Worm (Caenorhabditis elegans): Measurements from ENCODE around the gene unc-69.
A peak's percentile ranks its signal among the peaks of the same experiment; 100 is the strongest.

The unc-69 gene

DNA sequence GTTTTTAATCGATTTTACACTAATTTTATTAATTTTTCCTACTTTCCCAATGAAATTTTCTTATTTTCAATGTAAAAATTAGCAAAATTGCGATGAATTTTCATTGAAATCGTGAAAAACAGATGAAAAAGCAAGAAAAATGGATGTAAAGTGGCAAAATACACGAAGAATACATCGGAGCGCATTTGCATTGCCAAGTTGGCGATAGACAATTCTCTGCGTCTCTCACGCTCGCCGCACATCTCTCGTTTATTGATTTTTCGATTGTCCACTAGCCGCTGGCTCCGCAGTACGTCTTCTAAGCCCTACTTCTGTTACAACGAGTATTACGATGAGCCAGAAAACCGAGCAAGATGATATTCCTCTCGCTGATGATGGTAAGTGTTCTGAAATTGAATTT lies at the start of gene unc-69:
Gene unc-69, plus strand, starts transcription at position 185 of the 400 bp plus-strand sequence.
- peak; percentile 2 for TF ChIP-seq dve-1 (tag; optimal IDR thresholded peaks at IDR 0.05)
- no peak for TF ChIP-seq nhr-11 (tag; optimal IDR thresholded peaks at IDR 0.05)
- peak; percentile 75 for TF ChIP-seq nfya-1 (tag; optimal IDR thresholded peaks at IDR 0.05)
- TF ChIP-seq unc-55 (GFP tag; optimal IDR thresholded peaks at IDR 0.05), result peak; percentile 10
- peak; percentile 6 for TF ChIP-seq ceh-18 (tag; optimal IDR thresholded peaks at IDR 0.05)
- no peak for TF ChIP-seq fax-1 (tag; optimal IDR thresholded peaks at IDR 0.05)
- no peak for TF ChIP-seq gmeb-2 (tag; optimal IDR thresholded peaks at IDR 0.05)
- no peak for TF ChIP-seq pha-4 (tag; optimal IDR thresholded peaks at IDR 0.05)
- TF ChIP-seq fkh-6 (tag; optimal IDR thresholded peaks at IDR 0.05), result no peak
- TF ChIP-seq unc-42 (tag; optimal IDR thresholded peaks at IDR 0.05), result peak; percentile 51
- no peak for TF ChIP-seq pros-1 (tag; optimal IDR thresholded peaks at IDR 0.05)
- no peak for TF ChIP-seq ahr-1 (tag; optimal IDR thresholded peaks at IDR 0.05)
- TF ChIP-seq F13H6.1 (tag; optimal IDR thresholded peaks at IDR 0.05), result no peak
- no peak for TF ChIP-seq hlh-6 (tag; optimal IDR thresholded peaks at IDR 0.05)
- TF ChIP-seq madf-2 (tag; optimal IDR thresholded peaks at IDR 0.05), result no peak
- no peak for TF ChIP-seq lin-11 (tag; optimal IDR thresholded peaks at IDR 0.05)
- TF ChIP-seq ref-2 (tag; optimal IDR thresholded peaks at IDR 0.05), result peak; percentile 30
- TF ChIP-seq hlh-13 (GFP tag; optimal IDR thresholded peaks at IDR 0.05), result no peak
- TF ChIP-seq npax-4 (tag; optimal IDR thresholded peaks at IDR 0.05), result no peak
- no peak for TF ChIP-seq ceh-45 (GFP tag; IDR thresholded peaks at IDR 0.05)
- no peak for TF ChIP-seq hlh-8 (tag; optimal IDR thresholded peaks at IDR 0.05)
- peak; percentile 99 for TF ChIP-seq ceh-48 (tag; optimal IDR thresholded peaks at IDR 0.05)
- no peak for TF ChIP-seq lim-6 (tag; optimal IDR thresholded peaks at IDR 0.05)
- no peak for TF ChIP-seq hlh-30 (tag; optimal IDR thresholded peaks at IDR 0.05; ENCODE audit: insufficient read depth)
- TF ChIP-seq odd-2 (tag; optimal IDR thresholded peaks at IDR 0.05), result no peak
- TF ChIP-seq unc-3 (GFP tag; conservative IDR thresholded peaks at IDR 0.05), result no peak
- no peak for TF ChIP-seq unc-3 (tag; optimal IDR thresholded peaks at IDR 0.05)
- TF ChIP-seq pax-1 (tag; optimal IDR thresholded peaks at IDR 0.05), result no peak
- no peak for TF ChIP-seq ama-1 (optimal IDR thresholded peaks at IDR 0.05)
- TF ChIP-seq ceh-34 (tag; optimal IDR thresholded peaks at IDR 0.05), result peak; percentile 30
- TF ChIP-seq che-1 (tag; optimal IDR thresholded peaks at IDR 0.05), result no peak
- no peak for TF ChIP-seq pqm-1 (tag; optimal IDR thresholded peaks at IDR 0.05)
- TF ChIP-seq ceh-14 (tag; optimal IDR thresholded peaks at IDR 0.05), result no peak
- TF ChIP-seq ceh-31 (tag; optimal IDR thresholded peaks at IDR 0.05), result peak; percentile 35
- no peak for TF ChIP-seq hlh-15 (tag; optimal IDR thresholded peaks at IDR 0.05)
- no peak for TF ChIP-seq sox-4 (tag; optimal IDR thresholded peaks at IDR 0.05)

DNA sequence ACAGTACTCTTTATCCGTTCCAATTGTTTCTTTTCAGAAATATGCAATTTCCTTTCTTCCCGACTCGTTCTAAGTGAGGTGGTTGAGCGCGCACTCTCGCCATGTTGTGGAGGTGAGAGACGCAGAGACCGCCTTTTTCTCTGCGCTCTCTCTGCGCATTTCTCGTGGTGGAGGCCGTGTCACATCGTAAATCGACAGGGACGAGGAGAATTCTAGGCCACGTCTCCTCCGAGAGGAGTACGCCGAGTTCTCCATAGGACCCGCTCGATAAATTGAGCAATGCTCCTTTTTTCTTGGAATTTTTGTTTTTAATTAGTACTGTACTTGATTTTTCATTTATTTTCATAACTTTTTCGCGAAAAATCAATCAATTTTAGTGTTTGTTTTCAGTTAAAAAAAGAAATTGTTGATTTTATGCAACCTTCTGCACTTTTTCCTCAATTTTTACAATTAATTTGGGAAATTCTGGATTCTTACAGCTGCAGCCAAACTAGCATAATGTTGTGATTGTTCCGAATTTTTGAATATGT lies 47.9 kb upstream of the unc-69 start, which contains the start of gene cnk-1:
Gene cnk-1, plus strand, starts transcription at position 480 of the 530 bp plus-strand sequence.
- peak; percentile 28 for TF ChIP-seq F13H6.1 (tag; optimal IDR thresholded peaks at IDR 0.05)
- TF ChIP-seq hlh-13 (GFP tag; optimal IDR thresholded peaks at IDR 0.05), result no peak
- TF ChIP-seq ahr-1 (tag; optimal IDR thresholded peaks at IDR 0.05), result no peak
- TF ChIP-seq pag-3 (tag; optimal IDR thresholded peaks at IDR 0.05; ENCODE audit: borderline replicate concordance), result no peak
- no peak for TF ChIP-seq hlh-30 (tag; optimal IDR thresholded peaks at IDR 0.05; ENCODE audit: insufficient read depth)
- TF ChIP-seq odd-2 (tag; optimal IDR thresholded peaks at IDR 0.05), result no peak
- TF ChIP-seq K09A11.1 (tag; optimal IDR thresholded peaks at IDR 0.05; ENCODE audit: insufficient read depth), result no peak
- no peak for TF ChIP-seq pros-1 (tag; optimal IDR thresholded peaks at IDR 0.05)
- no peak for TF ChIP-seq pax-1 (tag; optimal IDR thresholded peaks at IDR 0.05)
- TF ChIP-seq tbx-7 (tag; optimal IDR thresholded peaks at IDR 0.05), result peak; percentile 72
- TF ChIP-seq elt-4 (tag; optimal IDR thresholded peaks at IDR 0.05), result no peak
- no peak for TF ChIP-seq pqm-1 (tag; optimal IDR thresholded peaks at IDR 0.05)
- TF ChIP-seq eyg-1 (tag; optimal IDR thresholded peaks at IDR 0.05), result no peak
- TF ChIP-seq C08G9.2 (tag; optimal IDR thresholded peaks at IDR 0.05), result peak; percentile 90
- no peak for TF ChIP-seq K02D7.2 (tag; optimal IDR thresholded peaks at IDR 0.05)
- TF ChIP-seq ceh-9 (tag; optimal IDR thresholded peaks at IDR 0.05), result no peak
- no peak for TF ChIP-seq ztf-16 (tag; optimal IDR thresholded peaks at IDR 0.05)
- TF ChIP-seq ceh-18 (tag; optimal IDR thresholded peaks at IDR 0.05), result peak; percentile 55
- no peak for TF ChIP-seq C38D4.7 (GFP tag; optimal IDR thresholded peaks at IDR 0.05)
- no peak for TF ChIP-seq pat-9 (tag; optimal IDR thresholded peaks at IDR 0.05)
- TF ChIP-seq ceh-45 (GFP tag; IDR thresholded peaks at IDR 0.05), result peak; percentile 67; the same call in 1 of the 2 replicates
- peak; percentile 44 for TF ChIP-seq hlh-6 (tag; optimal IDR thresholded peaks at IDR 0.05)
- TF ChIP-seq unc-42 (tag; optimal IDR thresholded peaks at IDR 0.05), result peak; percentile 34
- TF ChIP-seq ttx-3 (tag; optimal IDR thresholded peaks at IDR 0.05), result no peak
- no peak for TF ChIP-seq sdc-2 (tag; optimal IDR thresholded peaks at IDR 0.05)
- TF ChIP-seq ceh-30 (tag; optimal IDR thresholded peaks at IDR 0.05), result no peak
- TF ChIP-seq mec-3 (tag; optimal IDR thresholded peaks at IDR 0.05; ENCODE audit: borderline replicate concordance), result peak; percentile 75
- no peak for TF ChIP-seq unc-55 (GFP tag; optimal IDR thresholded peaks at IDR 0.05)
- TF ChIP-seq dve-1 (tag; optimal IDR thresholded peaks at IDR 0.05), result no peak
- no peak for TF ChIP-seq nfya-1 (tag; optimal IDR thresholded peaks at IDR 0.05)
- no peak for TF ChIP-seq che-1 (tag; optimal IDR thresholded peaks at IDR 0.05)
